Worm (Caenorhabditis elegans) whole organism, L4/young adult: Measurements from ENCODE around the gene gpa-8.

Experiments used
- W03F9.2 ChIP-seq: fragments of 150-350 bp; optimal IDR thresholded peaks from 2 replicates; lab custom pipeline; 2014; ENCODE audit warnings: missing biosample characterization, missing genetic modification characterization
- him-1 ChIP-seq: sonication (generic microtip); optimal IDR thresholded peaks from 2 replicates; lab custom pipeline; 2016; ENCODE audit warnings: missing genotype, missing genetic modification reagents, missing genetic modification characterization, missing compliant biosample characterization

DNA sequence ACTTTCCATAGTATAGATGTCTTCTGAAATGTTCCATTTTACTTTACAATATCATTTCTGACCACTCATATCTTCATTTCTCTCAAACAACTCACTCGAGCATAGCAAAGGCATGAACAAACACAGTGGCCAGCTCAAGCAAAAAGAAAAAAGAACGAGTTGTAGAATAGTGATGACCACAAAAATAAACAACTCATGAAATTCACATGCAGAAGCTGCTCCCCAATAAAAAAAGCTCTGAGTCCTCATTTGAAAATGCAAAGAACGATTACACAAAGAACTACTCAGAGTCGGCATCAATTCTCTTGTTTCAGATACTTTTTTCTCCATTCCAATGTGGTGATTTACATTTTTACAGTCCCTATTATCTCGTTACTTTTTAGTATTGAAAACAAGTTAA lies 5.5 kb downstream of the gpa-8 start:
- TF ChIP-seq W03F9.2 (tag; lab: Kevin White, UChicago): no peak
- TF ChIP-seq him-1 (tag; lab: Kevin White, UChicago): no peak
